Worm (Caenorhabditis elegans): Measurements from ENCODE around the gene C46A5.4.

The C46A5.4 gene

DNA sequence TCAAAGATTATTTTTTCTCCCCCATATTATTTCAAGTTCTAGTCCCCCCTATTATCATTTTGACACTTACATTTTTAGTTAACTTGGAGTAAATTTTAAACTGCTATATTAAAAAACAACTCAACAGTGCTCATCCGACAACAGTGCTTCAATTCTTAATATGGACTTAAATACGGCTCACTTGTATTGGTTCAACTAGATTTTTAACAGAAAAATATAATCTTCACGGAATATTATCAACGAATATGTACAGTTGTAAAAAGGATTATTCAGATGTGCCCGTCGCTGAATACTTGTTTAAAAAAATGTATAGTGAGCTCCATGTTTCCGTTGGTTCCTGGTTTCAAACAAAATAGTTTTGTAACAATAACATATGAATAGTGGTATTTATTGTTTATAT is 43.2 kb upstream of the C46A5.4 start (continued):
- TF ChIP-seq lsy-27 (tag; optimal IDR thresholded peaks at IDR 0.05; ENCODE audit: borderline replicate concordance, insufficient read depth) = no peak
- no peak for TF ChIP-seq nhr-27 (tag; optimal IDR thresholded peaks at IDR 0.05)
- peak; percentile 45 for TF ChIP-seq snpc-3.4 (tag; optimal IDR thresholded peaks at IDR 0.05)
- peak; percentile 86 for TF ChIP-seq Y53G8AR.9 (GFP tag; conservative IDR thresholded peaks at IDR 0.05)
- no peak for TF ChIP-seq F23B12.7 (tag; optimal IDR thresholded peaks at IDR 0.05; ENCODE audit: insufficient read depth)
- no peak for TF ChIP-seq Y67H2A.10 (GFP tag; conservative IDR thresholded peaks at IDR 0.05)
- TF ChIP-seq F55B11.4 (tag; optimal IDR thresholded peaks at IDR 0.05; ENCODE audit: borderline replicate concordance, insufficient read depth) = no peak
- no peak for TF ChIP-seq gei-17 (GFP tag; optimal IDR thresholded peaks at IDR 0.05)
- TF ChIP-seq let-526 (GFP tag; IDR thresholded peaks at IDR 0.05) = no peak
- no peak for TF ChIP-seq rpc-1 (optimal IDR thresholded peaks at IDR 0.05)
- TF ChIP-seq rpc-1 (tag; optimal IDR thresholded peaks at IDR 0.05) = no peak
- peak; percentile 82 for TF ChIP-seq attf-6 (GFP tag; IDR thresholded peaks at IDR 0.05)
- no peak for TF ChIP-seq ceh-40 (GFP tag; IDR thresholded peaks at IDR 0.05)
- no peak for TF ChIP-seq ztf-18 (tag; optimal IDR thresholded peaks at IDR 0.05)
- no peak for TF ChIP-seq tbp1 (GFP tag; optimal IDR thresholded peaks at IDR 0.05)
- TF ChIP-seq hmg-1.2 (GFP tag; IDR thresholded peaks at IDR 0.05) = no peak; the same call in 1 of the 2 replicates
- TF ChIP-seq bed-2 (GFP tag; IDR thresholded peaks at IDR 0.05) = no peak
- TF ChIP-seq ztf-22 (GFP tag; optimal IDR thresholded peaks at IDR 0.05) = no peak
- no peak for TF ChIP-seq ccch-3 (GFP tag; optimal IDR thresholded peaks at IDR 0.05)
- no peak for TF ChIP-seq ceh-79 (tag; optimal IDR thresholded peaks at IDR 0.05)
- TF ChIP-seq Y53F4B.3 (GFP tag; IDR thresholded peaks at IDR 0.05) = no peak
- no peak; the same call in 1 of the 2 replicates for TF ChIP-seq F33H1.4 (GFP tag; IDR thresholded peaks at IDR 0.05)
- peak; percentile 66 for TF ChIP-seq lin-26 (GFP tag; IDR thresholded peaks at IDR 0.05)
- TF ChIP-seq unc-62 (GFP tag; optimal IDR thresholded peaks at IDR 0.05) = no peak
- TF ChIP-seq ama-1 (optimal IDR thresholded peaks at IDR 0.05) = no peak
- peak in 1 of 2 experiments; percentile 94 for TF ChIP-seq ama-1 (GFP tag; optimal IDR thresholded peaks at IDR 0.05)
- no peak for TF ChIP-seq lin-35 (GFP tag; optimal IDR thresholded peaks at IDR 0.05)
- TF ChIP-seq die-1 (tag; optimal IDR thresholded peaks at IDR 0.05) = no peak
- no peak for TF ChIP-seq atf-7 (tag; optimal IDR thresholded peaks at IDR 0.05)
- TF ChIP-seq Y95B8A.8 (GFP tag; IDR thresholded peaks at IDR 0.05) = no peak
- no peak for TF ChIP-seq T07F8.4 (tag; optimal IDR thresholded peaks at IDR 0.05)
- TF ChIP-seq F37B4.10 (GFP tag; IDR thresholded peaks at IDR 0.05) = no peak
- TF ChIP-seq lin-40 (tag; optimal IDR thresholded peaks at IDR 0.05) = no peak
- TF ChIP-seq sea-2 (GFP tag; IDR thresholded peaks at IDR 0.05) = no peak
- TF ChIP-seq rec-8 (tag; optimal IDR thresholded peaks at IDR 0.05) = no peak
- TF ChIP-seq bed-1 (GFP tag; IDR thresholded peaks at IDR 0.05) = no peak
- peak; percentile 82 for TF ChIP-seq madf-6 (GFP tag; IDR thresholded peaks at IDR 0.05)
- no peak for TF ChIP-seq attf-5 (GFP tag; optimal IDR thresholded peaks at IDR 0.05)
- no peak for TF ChIP-seq nhr-80 (tag; optimal IDR thresholded peaks at IDR 0.05)
- no peak for TF ChIP-seq F57C9.4 (tag; optimal IDR thresholded peaks at IDR 0.05)
- TF ChIP-seq D2030.7 (GFP tag; IDR thresholded peaks at IDR 0.05) = no peak
- no peak for TF ChIP-seq F57A8.1 (GFP tag; optimal IDR thresholded peaks at IDR 0.05)
- no peak for TF ChIP-seq akir-1 (GFP tag; optimal IDR thresholded peaks at IDR 0.05)
- no peak for TF ChIP-seq nfya-1 (tag; optimal IDR thresholded peaks at IDR 0.05; ENCODE audit: borderline replicate concordance, insufficient read depth)
- no peak for TF ChIP-seq lir-1 (GFP tag; conservative IDR thresholded peaks at IDR 0.05)
- TF ChIP-seq nhr-90 (tag; optimal IDR thresholded peaks at IDR 0.05) = no peak
- no peak for TF ChIP-seq pbrm-1 (GFP tag; IDR thresholded peaks at IDR 0.05)
- TF ChIP-seq B0261.1 (tag; optimal IDR thresholded peaks at IDR 0.05) = no peak
- peak; percentile 80 for TF ChIP-seq F49E8.2 (tag; optimal IDR thresholded peaks at IDR 0.05; ENCODE audit: insufficient read depth)
